Worm (Caenorhabditis elegans) whole organism, L2 larva: ENCODE results near the gene pgp-1.

Experiments used
- C34F6.9 ChIP-seq: fragments of 150-350 bp; optimal IDR thresholded peaks from 2 replicates; lab custom pipeline; 2014; ENCODE audit warnings: missing biosample characterization, missing genetic modification characterization
- F13H6.1 ChIP-seq: sonication (generic microtip); optimal IDR thresholded peaks from 2 replicates; lab custom pipeline; 2016; ENCODE audit warnings: missing genetic modification characterization, missing compliant biosample characterization
- Y55F3AM.14 ChIP-seq: fragments of 200-800 bp; sonication (Bioruptor generic); optimal IDR thresholded peaks from 2 replicates; lab custom pipeline; 2018; ENCODE audit warnings: mild to moderate bottlenecking, missing genetic modification characterization, missing compliant biosample characterization
- ZK546.5 ChIP-seq: sonication (generic microtip); optimal IDR thresholded peaks from 2 replicates; lab custom pipeline; 2017; ENCODE audit warnings: missing biosample characterization, missing genetic modification characterization
- aly-2 ChIP-seq: fragments of 150-350 bp; optimal IDR thresholded peaks from 2 replicates; lab custom pipeline; 2014; ENCODE audit warnings: missing biosample characterization, missing genetic modification characterization
- ama-1 ChIP-seq: fragments of 150-350 bp; optimal IDR thresholded peaks from 2 replicates; lab custom pipeline; 2018; ENCODE audit warnings: inconsistent platforms
- crh-2 ChIP-seq: sonication (generic microtip); optimal IDR thresholded peaks from 2 replicates; lab custom pipeline; 2017; ENCODE audit warnings: missing biosample characterization, missing genetic modification characterization
- elt-1 ChIP-seq: fragments of 150-350 bp; optimal IDR thresholded peaks from 2 replicates; lab custom pipeline; 2014; ENCODE audit warnings: missing biosample characterization, missing genetic modification characterization
- elt-3 ChIP-seq: sonication (generic microtip); optimal IDR thresholded peaks from 2 replicates; lab custom pipeline; 2017; ENCODE audit warnings: missing biosample characterization, missing genetic modification characterization
- gmeb-1 ChIP-seq: fragments of 150-350 bp; optimal IDR thresholded peaks from 2 replicates; lab custom pipeline; 2014; ENCODE audit warnings: missing biosample characterization, missing genetic modification characterization
- lin-11 ChIP-seq: fragments of 150-350 bp; sonication (generic microtip); optimal IDR thresholded peaks from 2 replicates; lab custom pipeline; 2014; ENCODE audit warnings: missing biosample characterization, missing genetic modification characterization, inconsistent platforms, mixed read lengths
- lin-13 ChIP-seq: fragments of 150-350 bp; optimal IDR thresholded peaks from 2 replicates; lab custom pipeline; 2014; ENCODE audit warnings: missing biosample characterization, missing genetic modification reagents, missing genetic modification characterization
- lin-39 ChIP-seq: fragments of 150-350 bp; optimal IDR thresholded peaks from 2 replicates; lab custom pipeline; 2014; ENCODE audit warnings: missing biosample characterization, missing genetic modification reagents, missing genetic modification characterization
- lsy-2 ChIP-seq, 2 experiments: fragments of 150-350 bp in 1 of 2; sonication (generic microtip) in 1 of 2; optimal IDR thresholded peaks; 2 replicates each; lab custom pipeline; 2014 to 2017; ENCODE audit warnings: missing biosample characterization in 2 of 2, missing genetic modification characterization in 2 of 2
- mab-5 ChIP-seq: fragments of 150-350 bp; optimal IDR thresholded peaks from 2 replicates; lab custom pipeline; 2014; ENCODE audit warnings: missing biosample characterization, missing genetic modification characterization
- mdl-1 ChIP-seq, 2 experiments: fragments of 150-350 bp in 1 of 2; sonication (generic microtip) in 1 of 2; optimal IDR thresholded peaks; 2 replicates each; lab custom pipeline; 2017; ENCODE audit warnings: missing biosample characterization in 2 of 2, missing genetic modification characterization in 2 of 2
- nhr-10 ChIP-seq: sonication (generic microtip); optimal IDR thresholded peaks from 2 replicates; lab custom pipeline; 2017; ENCODE audit warnings: missing biosample characterization, missing genetic modification characterization
- nhr-11 ChIP-seq: fragments of 150-350 bp; optimal IDR thresholded peaks from 2 replicates; lab custom pipeline; 2014; ENCODE audit warnings: missing biosample characterization, missing genetic modification characterization
- nhr-129 ChIP-seq: fragments of 150-350 bp; optimal IDR thresholded peaks from 2 replicates; lab custom pipeline; 2014; ENCODE audit warnings: missing biosample characterization, missing genetic modification characterization
- nhr-23 ChIP-seq: fragments of 150-350 bp; optimal IDR thresholded peaks from 2 replicates; lab custom pipeline; 2014; ENCODE audit warnings: missing biosample characterization, missing genetic modification reagents, missing genetic modification characterization
- nhr-6 ChIP-seq: fragments of 150-350 bp; optimal IDR thresholded peaks from 2 replicates; lab custom pipeline; 2014; ENCODE audit warnings: missing biosample characterization, missing genetic modification characterization
- sem-4 ChIP-seq: fragments of 150-350 bp; optimal IDR thresholded peaks from 2 replicates; lab custom pipeline; 2014; ENCODE audit warnings: missing biosample characterization, missing genetic modification reagents, missing genetic modification characterization
- skn-1 ChIP-seq: sonication (generic microtip); optimal IDR thresholded peaks from 2 replicates; lab custom pipeline; 2017; ENCODE audit warnings: missing biosample characterization, missing genetic modification characterization
- sma-3 ChIP-seq: sonication (generic microtip); optimal IDR thresholded peaks from 2 replicates; lab custom pipeline; 2016; ENCODE audit warnings: missing genetic modification reagents, missing genetic modification characterization, missing compliant biosample characterization
- sma-9 ChIP-seq, 2 experiments: fragments of 150-350 bp in 1 of 2; sonication (generic microtip) in 1 of 2; optimal IDR thresholded peaks; 2 replicates each; lab custom pipeline; 2014 to 2016; ENCODE audit warnings: missing genetic modification characterization in 2 of 2, mild to moderate bottlenecking in 1 of 2, missing biosample characterization in 1 of 2, missing compliant biosample characterization in 1 of 2, missing genetic modification reagents in 1 of 2, moderate library complexity in 1 of 2
- snpc-4 ChIP-seq: fragments of 150-350 bp; optimal IDR thresholded peaks from 2 replicates; lab custom pipeline; 2014; ENCODE audit warnings: missing biosample characterization, missing genetic modification characterization
- unc-39 ChIP-seq: fragments of 150-350 bp; optimal IDR thresholded peaks from 2 replicates; lab custom pipeline; 2014; ENCODE audit warnings: missing biosample characterization, missing genetic modification characterization
- unc-55 ChIP-seq: fragments of 150-350 bp; sonication (generic microtip); optimal IDR thresholded peaks from 3 replicates; lab custom pipeline; 2014; ENCODE audit warnings: missing biosample characterization, missing genetic modification reagents, missing genetic modification characterization
- unc-62 ChIP-seq: fragments of 150-350 bp; optimal IDR thresholded peaks from 2 replicates; lab custom pipeline; 2014; ENCODE audit warnings: missing biosample characterization, missing genetic modification reagents, missing genetic modification characterization
- zag-1 ChIP-seq: fragments of 150-350 bp; optimal IDR thresholded peaks from 2 replicates; lab custom pipeline; 2014; ENCODE audit warnings: missing biosample characterization, missing genetic modification characterization
- ztf-11 ChIP-seq: sonication (generic microtip); optimal IDR thresholded peaks from 2 replicates; lab custom pipeline; 2017; ENCODE audit warnings: missing biosample characterization, missing genetic modification characterization
- ztf-4 ChIP-seq: fragments of 150-350 bp; optimal IDR thresholded peaks from 2 replicates; lab custom pipeline; 2014; ENCODE audit warnings: missing biosample characterization, missing genetic modification characterization

Gene pgp-1

ce11 chrIV:12590373-12590772 is 8.6 kb downstream of the pgp-1 start, which contains the start of gene cul-6:
Gene cul-6, minus strand, starts transcription at chrIV:12590451.
- TF ChIP-seq crh-2 (no peak), unc-55 (peak; percentile 27)
- TF ChIP-seq, all 48 proteins: peak for 1

- no peak for TF ChIP-seq lin-13 (GFP tag; lab: Kevin White, UChicago)
- TF ChIP-seq C34F6.9 (tag; lab: Kevin White, UChicago): no peak
- TF ChIP-seq sma-9 (GFP tag; optimal IDR thresholded peaks at IDR 0.05; lab: Kevin White, UChicago): no peak
- TF ChIP-seq sma-9 (tag; optimal IDR thresholded peaks at IDR 0.05; lab: Kevin White, UChicago): no peak
- TF ChIP-seq sem-4 (tag; lab: Kevin White, UChicago): no peak
- TF ChIP-seq elt-1: no peak
- TF ChIP-seq unc-39 (tag; lab: Kevin White, UChicago): no peak
- TF ChIP-seq lin-11 (tag; lab: Kevin White, UChicago): no peak
- TF ChIP-seq mdl-1 (tag; optimal IDR thresholded peaks at IDR 0.05; lab: Kevin White, UChicago): no peak
Measured at ce11 chrIV:12585966-12586365, 13.0 kb downstream of the pgp-1 start, which contains the start of gene K08E7.8. Gene K08E7.8, minus strand, starts transcription at chrIV:12586066.

ce11 chrIV:12584146-12584545 is 14.8 kb downstream of the pgp-1 start:
- TF ChIP-seq snpc-4 (tag; lab: Kevin White, UChicago): peak; percentile 47
- TF ChIP-seq C34F6.9 (tag; lab: Kevin White, UChicago): peak; percentile 74
- peak; percentile 43 for TF ChIP-seq zag-1 (tag; lab: Kevin White, UChicago)
- no peak for TF ChIP-seq skn-1 (tag; lab: Kevin White, UChicago)
- peak; percentile 25 for TF ChIP-seq crh-2
- TF ChIP-seq gmeb-1 (tag; lab: Kevin White, UChicago): no peak
- peak; percentile 6 for TF ChIP-seq lin-13 (GFP tag; lab: Kevin White, UChicago)
- peak in 1 of 2 experiments; percentile 45 for TF ChIP-seq mdl-1 (tag; optimal IDR thresholded peaks at IDR 0.05; lab: Kevin White, UChicago)
- TF ChIP-seq F13H6.1 (tag; lab: Kevin White, UChicago): peak; percentile 20
- peak; percentile 42 for TF ChIP-seq unc-55
- peak; percentile 21 for TF ChIP-seq nhr-129
- no peak for TF ChIP-seq ZK546.5 (tag; lab: Kevin White, UChicago)

ce11 chrIV:12583181-12583580 is 15.8 kb downstream of the pgp-1 start:
- TF ChIP-seq Y55F3AM.14 (GFP tag; lab: Kevin White, UChicago) (no peak), ztf-11 (tag; lab: Kevin White, UChicago) (no peak), nhr-23 (tag; lab: Kevin White, UChicago) (no peak), zag-1 (tag; lab: Kevin White, UChicago) (no peak), ama-1 (lab: Kevin White, UChicago) (no peak), nhr-10 (tag; lab: Kevin White, UChicago) (no peak), elt-3 (tag; lab: Kevin White, UChicago) (no peak), crh-2 (peak; percentile 1), lsy-2 (tag; optimal IDR thresholded peaks at IDR 0.05; lab: Kevin White, UChicago) (peak in 1 of 2 experiments; percentile 17), sem-4 (tag; lab: Kevin White, UChicago) (peak; percentile 1), nhr-6 (tag; lab: Kevin White, UChicago) (no peak), C34F6.9 (tag; lab: Kevin White, UChicago) (peak; percentile 54)

- TF ChIP-seq elt-1 (no peak), aly-2 (tag; lab: Kevin White, UChicago) (no peak), sma-3 (no peak), nhr-10 (tag; lab: Kevin White, UChicago) (no peak), crh-2 (no peak), nhr-11 (tag; lab: Kevin White, UChicago) (no peak), F13H6.1 (tag; lab: Kevin White, UChicago) (no peak), lsy-2 (tag; optimal IDR thresholded peaks at IDR 0.05; lab: Kevin White, UChicago) (no peak), mab-5 (tag; lab: Kevin White, UChicago) (no peak), nhr-6 (tag; lab: Kevin White, UChicago) (no peak), ztf-4 (tag; lab: Kevin White, UChicago) (no peak), snpc-4 (tag; lab: Kevin White, UChicago) (no peak), unc-62 (GFP tag; lab: Kevin White, UChicago) (no peak)
Measured at ce11 chrIV:12581046-12581445, 17.9 kb downstream of the pgp-1 start, which contains the start of gene K08E7.6. Gene K08E7.6, minus strand, starts transcription at chrIV:12581146.

- TF ChIP-seq elt-1: no peak
- no peak for TF ChIP-seq Y55F3AM.14 (GFP tag; lab: Kevin White, UChicago)
- TF ChIP-seq mdl-1 (tag; optimal IDR thresholded peaks at IDR 0.05; lab: Kevin White, UChicago): no peak
- TF ChIP-seq aly-2 (tag; lab: Kevin White, UChicago): no peak
- TF ChIP-seq sem-4 (tag; lab: Kevin White, UChicago): no peak
- TF ChIP-seq lin-39 (tag; lab: Kevin White, UChicago): no peak
- no peak for TF ChIP-seq snpc-4 (tag; lab: Kevin White, UChicago)
- no peak for TF ChIP-seq unc-55
- no peak for TF ChIP-seq crh-2
- no peak for TF ChIP-seq sma-9 (GFP tag; optimal IDR thresholded peaks at IDR 0.05; lab: Kevin White, UChicago)
- no peak for TF ChIP-seq sma-9 (tag; optimal IDR thresholded peaks at IDR 0.05; lab: Kevin White, UChicago)
- TF ChIP-seq nhr-10 (tag; lab: Kevin White, UChicago): no peak
Measured at ce11 chrIV:12574265-12574664, 24.7 kb downstream of the pgp-1 start.
